Fruit fly (Drosophila melanogaster) whole organism, embryonic: ENCODE data around the gene sra.
A peak's percentile ranks its signal among the peaks of the same experiment; 100 is the strongest.

ENCODE experiments used
- Atf6 ChIP-seq: fragments of 200-800 bp; sonication (Bioruptor generic); IDR thresholded peaks from 2 replicates; pipeline ENCODE4 v1.3.6; 2022; ENCODE audit warnings: missing biosample characterization, missing genetic modification characterization
- CG10979 ChIP-seq: fragments of 200-800 bp; sonication (Bioruptor generic); optimal IDR thresholded peaks from 2 replicates; lab custom pipeline; 2018; ENCODE audit warnings: missing biosample characterization, mild to moderate bottlenecking, missing genetic modification characterization, moderate library complexity
- CG11504 ChIP-seq: fragments of 200-800 bp; sonication (Bioruptor generic); optimal IDR thresholded peaks from 3 replicates; lab custom pipeline; 2019; ENCODE audit warnings: missing biosample characterization, mild to moderate bottlenecking, missing genetic modification characterization, moderate library complexity
- CG12744 ChIP-seq: fragments of 200-800 bp; sonication (Bioruptor generic); optimal IDR thresholded peaks from 2 replicates; lab custom pipeline; 2016; ENCODE audit warnings: missing biosample characterization, missing genetic modification characterization
- CG14667 ChIP-seq: fragments of 200-800 bp; sonication (Bioruptor generic); IDR thresholded peaks from 2 replicates; pipeline ENCODE4 v1.3.6; 2022; ENCODE audit warnings: missing biosample characterization, missing genetic modification characterization
- CG14710 ChIP-seq: fragments of 200-800 bp; sonication (Bioruptor generic); optimal IDR thresholded peaks from 3 replicates; lab custom pipeline; 2019; ENCODE audit warnings: missing biosample characterization, mild to moderate bottlenecking, missing genetic modification characterization, moderate library complexity
- CG15601 ChIP-seq: fragments of 200-800 bp; sonication (Bioruptor generic); optimal IDR thresholded peaks from 3 replicates; lab custom pipeline; 2019; ENCODE audit warnings: missing biosample characterization, mild to moderate bottlenecking, missing genetic modification characterization, moderate library complexity
- CG1602 ChIP-seq: fragments of 200-800 bp; sonication (Bioruptor generic); optimal IDR thresholded peaks from 3 replicates; lab custom pipeline; 2016; ENCODE audit warnings: missing biosample characterization, missing genetic modification characterization
- CG17359 ChIP-seq: fragments of 200-800 bp; sonication (Bioruptor generic); optimal IDR thresholded peaks from 3 replicates; lab custom pipeline; 2018; ENCODE audit warnings: missing biosample characterization, mild to moderate bottlenecking, missing genetic modification characterization, moderate library complexity
- CG17385 ChIP-seq: fragments of 200-800 bp; sonication (Bioruptor generic); optimal IDR thresholded peaks from 3 replicates; lab custom pipeline; 2018; ENCODE audit warnings: missing biosample characterization, mild to moderate bottlenecking, missing genetic modification characterization
- CG17802 ChIP-seq: fragments of 200-800 bp; sonication (Bioruptor generic); optimal IDR thresholded peaks from 2 replicates; lab custom pipeline; 2018; ENCODE audit warnings: missing biosample characterization, mild to moderate bottlenecking, missing genetic modification characterization, moderate library complexity
- CG17829 ChIP-seq: fragments of 200-800 bp; optimal IDR thresholded peaks from 2 replicates; lab custom pipeline; 2019; ENCODE audit warnings: missing biosample characterization, mild to moderate bottlenecking, missing genetic modification characterization, moderate library complexity
- CG2889 ChIP-seq: fragments of 200-800 bp; sonication (Bioruptor generic); IDR thresholded peaks from 3 replicates; pipeline ENCODE4 v1.3.6; 2022; ENCODE audit warnings: missing biosample characterization, missing genetic modification characterization
- CG3281 ChIP-seq: fragments of 200-800 bp; sonication (Bioruptor generic); optimal IDR thresholded peaks from 3 replicates; lab custom pipeline; 2017; ENCODE audit warnings: missing biosample characterization, mild to moderate bottlenecking, missing genetic modification characterization
- CG3407 ChIP-seq: fragments of 200-800 bp; sonication (Bioruptor generic); optimal IDR thresholded peaks from 2 replicates; lab custom pipeline; 2018; ENCODE audit warnings: missing biosample characterization, mild to moderate bottlenecking, missing genetic modification characterization
- CG4282 ChIP-seq: fragments of 200-800 bp; sonication (Bioruptor generic); optimal IDR thresholded peaks from 2 replicates; lab custom pipeline; 2016; ENCODE audit warnings: missing biosample characterization, missing genetic modification characterization
- CG4854 ChIP-seq: fragments of 200-800 bp; sonication (Bioruptor generic); optimal IDR thresholded peaks from 2 replicates; lab custom pipeline; 2016; ENCODE audit warnings: missing biosample characterization, missing genetic modification characterization, inconsistent platforms
- CG6813 ChIP-seq: fragments of 200-800 bp; sonication (Bioruptor generic); optimal IDR thresholded peaks from 2 replicates; lab custom pipeline; 2017; ENCODE audit warnings: missing biosample characterization, missing genetic modification characterization, mild to moderate bottlenecking, moderate library complexity, missing genetic modification reagents
- CG7271 ChIP-seq: fragments of 200-800 bp; sonication (Bioruptor generic); optimal IDR thresholded peaks from 2 replicates; lab custom pipeline; 2018; ENCODE audit warnings: missing biosample characterization, mild to moderate bottlenecking, missing genetic modification characterization, moderate library complexity
- CrebB ChIP-seq: fragments of 200-800 bp; sonication (Bioruptor generic); optimal IDR thresholded peaks from 3 replicates; lab custom pipeline; 2018; ENCODE audit warnings: missing biosample characterization, mild to moderate bottlenecking, missing genetic modification characterization
- D ChIP-seq, 2 experiments: fragments of 200-800 bp in 1 of 2; fragments of >200 bp in 1 of 2; sonication (Bioruptor generic) in 1 of 2; optimal IDR thresholded peaks; 2 replicates in 1 of 2; 3 replicates in 1 of 2; lab custom pipeline; 2017; ENCODE audit warnings: mild to moderate bottlenecking in 1 of 2, missing biosample characterization in 1 of 2, missing genetic modification characterization in 1 of 2, missing genetic modification reagents in 1 of 2
- Dref ChIP-seq: fragments of 200-800 bp; sonication (Bioruptor generic); IDR thresholded peaks from 2 replicates; pipeline ENCODE4 v1.3.6; 2022; ENCODE audit warnings: missing biosample characterization, missing genetic modification characterization
- E2f1 ChIP-seq: fragments of 200-800 bp; sonication (Bioruptor generic); IDR thresholded peaks from 2 replicates; pipeline ENCODE4 v1.3.6; 2022; ENCODE audit warnings: missing biosample characterization, missing genetic modification characterization
- Fer2 ChIP-seq: fragments of 200-800 bp; sonication (Bioruptor generic); optimal IDR thresholded peaks from 2 replicates; lab custom pipeline; 2018; ENCODE audit warnings: missing biosample characterization, mild to moderate bottlenecking, missing genetic modification characterization, moderate library complexity
- HLH3B ChIP-seq: fragments of 200-800 bp; sonication (Bioruptor generic); IDR thresholded peaks from 2 replicates; pipeline ENCODE4 v1.3.6; 2022; ENCODE audit warnings: missing biosample characterization, missing genetic modification characterization
- Hey ChIP-seq: fragments of 200-800 bp; sonication (Bioruptor generic); optimal IDR thresholded peaks from 3 replicates; lab custom pipeline; 2018; ENCODE audit warnings: missing biosample characterization, mild to moderate bottlenecking, missing genetic modification characterization
- HmgD ChIP-seq: fragments of 200-800 bp; sonication (Bioruptor generic); optimal IDR thresholded peaks from 3 replicates; lab custom pipeline; 2016; ENCODE audit warnings: missing biosample characterization, missing genetic modification characterization
- Hsf ChIP-seq: fragments of 200-800 bp; sonication (Bioruptor generic); optimal IDR thresholded peaks from 3 replicates; lab custom pipeline; 2016; ENCODE audit warnings: missing biosample characterization, missing genetic modification characterization
- Max ChIP-seq: fragments of 200-800 bp; sonication (Bioruptor generic); optimal IDR thresholded peaks from 2 replicates; lab custom pipeline; 2016; ENCODE audit warnings: missing biosample characterization, mild to moderate bottlenecking, missing genetic modification characterization
- Opbp ChIP-seq: fragments of 200-800 bp; sonication (Bioruptor generic); IDR thresholded peaks from 3 replicates; pipeline ENCODE4 v1.3.6; 2022; ENCODE audit warnings: missing biosample characterization, missing genetic modification characterization; ENCODE audit not compliant: partially characterized antibody
- Rx ChIP-seq: fragments of 200-800 bp; sonication (Bioruptor generic); IDR thresholded peaks from 2 replicates; pipeline ENCODE4 v1.3.6; 2022; ENCODE audit warnings: missing biosample characterization, missing genetic modification characterization
- Sin3A ChIP-seq: fragments of >200 bp; optimal IDR thresholded peaks from 2 replicates; lab custom pipeline; 2018
- Sry-β ChIP-seq: fragments of 200-800 bp; sonication (Bioruptor generic); optimal IDR thresholded peaks from 2 replicates; lab custom pipeline; 2018; ENCODE audit warnings: missing biosample characterization, mild to moderate bottlenecking, missing genetic modification characterization, moderate library complexity
- chinmo ChIP-seq: fragments of 200-800 bp; sonication (Bioruptor generic); IDR thresholded peaks from 4 replicates; pipeline ENCODE4 v1.3.6; 2022; ENCODE audit warnings: missing biosample characterization, missing genetic modification characterization; ENCODE audit not compliant: partially characterized antibody
- dmrt99B ChIP-seq: fragments of 200-800 bp; sonication (Bioruptor generic); optimal IDR thresholded peaks from 2 replicates; lab custom pipeline; 2018; ENCODE audit warnings: missing biosample characterization, mild to moderate bottlenecking, missing genetic modification characterization, moderate library complexity
- eyg ChIP-seq: fragments of 200-800 bp; sonication (Bioruptor generic); optimal IDR thresholded peaks from 3 replicates; lab custom pipeline; 2016; ENCODE audit warnings: missing biosample characterization, missing genetic modification characterization
- gt ChIP-seq: fragments of 200-800 bp; sonication (Bioruptor generic); IDR thresholded peaks from 2 replicates; pipeline ENCODE4 v1.3.6; 2022; ENCODE audit warnings: missing biosample characterization, missing genetic modification characterization
- lbe ChIP-seq: fragments of 200-800 bp; sonication (Bioruptor generic); optimal IDR thresholded peaks from 2 replicates; lab custom pipeline; 2016; ENCODE audit warnings: missing biosample characterization, mild to moderate bottlenecking, missing genetic modification characterization
- mam ChIP-seq: fragments of 200-800 bp; sonication (Bioruptor generic); optimal IDR thresholded peaks from 3 replicates; lab custom pipeline; 2016; ENCODE audit warnings: missing biosample characterization, missing genetic modification characterization
- nerfin-1 ChIP-seq: fragments of 200-800 bp; sonication (Bioruptor generic); optimal IDR thresholded peaks from 3 replicates; lab custom pipeline; 2019; ENCODE audit warnings: missing biosample characterization, mild to moderate bottlenecking, missing genetic modification characterization, moderate library complexity
- phol ChIP-seq: fragments of 200-800 bp; sonication (Bioruptor generic); optimal IDR thresholded peaks from 3 replicates; lab custom pipeline; 2018; ENCODE audit warnings: missing biosample characterization, mild to moderate bottlenecking, missing genetic modification characterization, moderate library complexity
- prd ChIP-seq, 3 experiments: fragments of >200 bp in 2 of 3; fragments of 200-800 bp in 1 of 3; sonication (Bioruptor generic) in 1 of 3; optimal IDR thresholded peaks in 2 of 3; IDR thresholded peaks in 1 of 3; 2 replicates in 2 of 3; 3 replicates in 1 of 3; pipeline versions ENCODE4 v1.3.6 to Lab custom; 2017 to 2022; ENCODE audit warnings: missing biosample characterization in 1 of 3, missing genetic modification characterization in 1 of 3
- sd ChIP-seq: fragments of 200-800 bp; sonication (Bioruptor generic); optimal IDR thresholded peaks from 3 replicates; lab custom pipeline; 2018; ENCODE audit warnings: missing biosample characterization, mild to moderate bottlenecking, missing genetic modification characterization, moderate library complexity
- tap ChIP-seq: fragments of 200-800 bp; optimal IDR thresholded peaks from 3 replicates; lab custom pipeline; 2019; ENCODE audit warnings: missing biosample characterization, mild to moderate bottlenecking, missing genetic modification characterization, moderate library complexity
- tin ChIP-seq: fragments of 200-800 bp; sonication (Bioruptor generic); optimal IDR thresholded peaks from 3 replicates; lab custom pipeline; 2016; ENCODE audit warnings: missing biosample characterization, missing genetic modification characterization
- usp ChIP-seq: fragments of >200 bp; optimal IDR thresholded peaks from 2 replicates; lab custom pipeline; 2017; ENCODE audit warnings: missing biosample characterization, missing genetic modification characterization
- wek ChIP-seq: fragments of 200-800 bp; sonication (Bioruptor generic); optimal IDR thresholded peaks from 3 replicates; lab custom pipeline; 2018; ENCODE audit warnings: missing biosample characterization, mild to moderate bottlenecking, missing genetic modification characterization, moderate library complexity

sra gene

dm6 chr3R:16236713-16237641, 50.2 kb downstream of the sra start (continued):
- TF ChIP-seq Sin3A (lab: Kevin White, UChicago) (no peak), CG7271 (tag; lab: Kevin White, UChicago) (peak; percentile 95), CG6813 (peak; percentile 97), CG1602 (GFP tag; lab: Kevin White, UChicago) (peak; percentile 97), tap (tag; lab: Kevin White, UChicago) (peak; percentile 99), Max (peak; percentile 83), CG15601 (tag; lab: Kevin White, UChicago) (peak; percentile 98), CG14667 (no peak), wek (GFP tag; lab: Kevin White, UChicago) (peak; percentile 62), CG17802 (tag; lab: Kevin White, UChicago) (peak; percentile 87), gt (GFP tag; lab: Robert Waterston, UW) (no peak), nerfin-1 (tag; lab: Kevin White, UChicago) (peak; percentile 96), CG12744 (GFP tag; lab: Kevin White, UChicago) (peak; percentile 44), CG17829 (tag; lab: Kevin White, UChicago) (peak; percentile 99), usp (GFP tag; lab: Kevin White, UChicago) (no peak), CG3407 (GFP tag; lab: Kevin White, UChicago) (peak; percentile 95), phol (peak; percentile 97), CG4854 (GFP tag; lab: Kevin White, UChicago) (peak; percentile 88), Fer2 (tag; lab: Kevin White, UChicago) (peak; percentile 97), prd (optimal IDR thresholded peaks at IDR 0.05; lab: Kevin White, UChicago) (no peak), prd (GFP tag; IDR thresholded peaks at IDR 0.05; lab: Robert Waterston, UW) (no peak), CG10979 (tag; lab: Kevin White, UChicago) (peak; percentile 98), CG2889 (no peak), CG11504 (tag; lab: Kevin White, UChicago) (peak; percentile 98), Atf6 (GFP tag; lab: Robert Waterston, UW) (no peak), D (optimal IDR thresholded peaks at IDR 0.05; lab: Kevin White, UChicago) (no peak), D (GFP tag; optimal IDR thresholded peaks at IDR 0.05; lab: Kevin White, UChicago) (peak; percentile 97), tin (GFP tag; lab: Kevin White, UChicago) (peak; percentile 98), eyg (GFP tag; lab: Kevin White, UChicago) (peak; percentile 56), CG4282 (GFP tag; lab: Kevin White, UChicago) (no peak), Opbp (GFP tag; lab: Robert Waterston, UW) (no peak), E2f1 (GFP tag; lab: Robert Waterston, UW) (no peak), dmrt99B (tag; lab: Kevin White, UChicago) (peak; percentile 99), Sry-β (GFP tag; lab: Kevin White, UChicago) (peak; percentile 65), Hey (tag; lab: Kevin White, UChicago) (peak; percentile 43), HLH3B (GFP tag; lab: Robert Waterston, UW) (no peak), lbe (GFP tag; lab: Kevin White, UChicago) (peak; percentile 95), CrebB (tag; lab: Kevin White, UChicago) (peak; percentile 95), HmgD (GFP tag; lab: Kevin White, UChicago) (peak; percentile 31), Dref (GFP tag; lab: Robert Waterston, UW) (no peak), Rx (GFP tag; lab: Robert Waterston, UW) (no peak), CG3281 (GFP tag; lab: Kevin White, UChicago) (peak; percentile 98), sd (tag; lab: Kevin White, UChicago) (peak; percentile 82), mam (GFP tag; lab: Kevin White, UChicago) (peak; percentile 87), CG17385 (GFP tag; lab: Kevin White, UChicago) (peak; percentile 97), Hsf (GFP tag; lab: Kevin White, UChicago) (peak; percentile 84), CG14710 (tag; lab: Kevin White, UChicago) (peak; percentile 97), chinmo (no peak), CG17359 (tag; lab: Kevin White, UChicago) (peak; percentile 99)
